Fruit fly (Drosophila melanogaster) whole organism, pupa: ENCODE results near the gene TwdlC.
A peak's percentile ranks its signal among the peaks of the same experiment; 100 is the strongest.

Experiments
- CG10348 ChIP-seq: fragments of 200-800 bp; sonication (Bioruptor generic); IDR thresholded peaks from 2 replicates; pipeline ENCODE4 v1.3.6; 2022; ENCODE audit warnings: missing biosample characterization, missing genetic modification characterization
- CG12605 ChIP-seq: fragments of 200-800 bp; sonication (Bioruptor generic); IDR thresholded peaks from 2 replicates; pipeline ENCODE4 v1.3.6; 2022; ENCODE audit warnings: missing biosample characterization, missing genetic modification characterization
- CG13204 ChIP-seq: fragments of 200-800 bp; sonication (Bioruptor generic); optimal IDR thresholded peaks from 2 replicates; lab custom pipeline; 2018; ENCODE audit warnings: missing biosample characterization, mild to moderate bottlenecking, missing genetic modification characterization, moderate library complexity
- CG14655 ChIP-seq: fragments of 200-800 bp; sonication (Bioruptor generic); optimal IDR thresholded peaks from 3 replicates; lab custom pipeline; 2017; ENCODE audit warnings: mild to moderate bottlenecking, missing biosample characterization, missing genetic modification reagents, missing genetic modification characterization
- CG15710 ChIP-seq: fragments of 200-800 bp; sonication (Bioruptor generic); optimal IDR thresholded peaks from 2 replicates; lab custom pipeline; 2018; ENCODE audit warnings: missing biosample characterization, mild to moderate bottlenecking, missing genetic modification characterization, moderate library complexity
- CG17806 ChIP-seq: fragments of 200-800 bp; sonication (Bioruptor generic); optimal IDR thresholded peaks from 2 replicates; lab custom pipeline; 2018; ENCODE audit warnings: missing biosample characterization, mild to moderate bottlenecking, missing genetic modification characterization, moderate library complexity
- CG32121 ChIP-seq: fragments of 200-800 bp; sonication (Bioruptor generic); IDR thresholded peaks from 2 replicates; pipeline ENCODE4 v1.3.6; 2022; ENCODE audit warnings: missing biosample characterization, missing genetic modification characterization
- CG34367 ChIP-seq: fragments of 200-800 bp; sonication (Bioruptor generic); optimal IDR thresholded peaks from 2 replicates; lab custom pipeline; 2018; ENCODE audit warnings: missing biosample characterization, mild to moderate bottlenecking, missing genetic modification characterization
- CG4496 ChIP-seq: fragments of 200-800 bp; sonication (Bioruptor generic); IDR thresholded peaks from 3 replicates; pipeline ENCODE4 v1.3.6; 2022; ENCODE audit warnings: missing biosample characterization, missing genetic modification characterization
- CG8159 ChIP-seq: fragments of 200-800 bp; sonication (Bioruptor generic); optimal IDR thresholded peaks from 3 replicates; lab custom pipeline; 2018; ENCODE audit warnings: missing biosample characterization, mild to moderate bottlenecking, missing genetic modification characterization, moderate library complexity
- CG8301 ChIP-seq: fragments of 200-800 bp; sonication (Bioruptor generic); optimal IDR thresholded peaks from 2 replicates; lab custom pipeline; 2018; ENCODE audit warnings: missing biosample characterization, mild to moderate bottlenecking, missing genetic modification characterization
- CG9948 ChIP-seq: fragments of 200-800 bp; sonication (Bioruptor generic); optimal IDR thresholded peaks from 2 replicates; lab custom pipeline; 2018; ENCODE audit warnings: missing biosample characterization, mild to moderate bottlenecking, missing genetic modification characterization, moderate library complexity
- D1 ChIP-seq: fragments of 200-800 bp; sonication (Bioruptor generic); optimal IDR thresholded peaks from 2 replicates; lab custom pipeline; 2018; ENCODE audit warnings: missing biosample characterization, mild to moderate bottlenecking, missing genetic modification characterization, moderate library complexity
- EcR ChIP-seq: fragments of 200-800 bp; sonication (Bioruptor generic); optimal IDR thresholded peaks from 3 replicates; lab custom pipeline; 2019; ENCODE audit warnings: missing biosample characterization, missing genetic modification characterization, mild to moderate bottlenecking, moderate library complexity, missing genetic modification reagents
- Ets98B ChIP-seq: fragments of 200-800 bp; sonication (Bioruptor generic); IDR thresholded peaks from 2 replicates; pipeline ENCODE4 v1.3.6; 2022; ENCODE audit warnings: missing biosample characterization, missing genetic modification characterization
- Pif1A ChIP-seq: fragments of 200-800 bp; sonication (Bioruptor generic); optimal IDR thresholded peaks from 3 replicates; lab custom pipeline; 2016; ENCODE audit warnings: missing biosample characterization, missing genetic modification characterization
- Pif1B ChIP-seq: fragments of 200-800 bp; sonication (Bioruptor generic); optimal IDR thresholded peaks from 3 replicates; lab custom pipeline; 2016; ENCODE audit warnings: missing biosample characterization, missing genetic modification characterization
- Snoo ChIP-seq: fragments of 200-800 bp; sonication (Bioruptor generic); optimal IDR thresholded peaks from 3 replicates; lab custom pipeline; 2017; ENCODE audit warnings: missing biosample characterization, mild to moderate bottlenecking, missing genetic modification characterization, inconsistent platforms
- fd96Ca ChIP-seq: fragments of 200-800 bp; sonication (Bioruptor generic); IDR thresholded peaks from 3 replicates; pipeline ENCODE4 v1.3.6; 2022; ENCODE audit warnings: missing biosample characterization, missing genetic modification characterization
- gl ChIP-seq: fragments of 200-800 bp; sonication (Bioruptor generic); optimal IDR thresholded peaks from 2 replicates; lab custom pipeline; 2018; ENCODE audit warnings: missing biosample characterization, mild to moderate bottlenecking, missing genetic modification characterization
- rn ChIP-seq: fragments of 200-800 bp; sonication (Bioruptor generic); IDR thresholded peaks from 2 replicates; pipeline ENCODE4 v1.3.6; 2022; ENCODE audit warnings: missing biosample characterization, missing genetic modification characterization

Gene TwdlC

dm6 chr3R:26958314-26958979 is 36.2 kb upstream of the TwdlC start, which contains the start of gene CG6330:
TSS of gene CG6330 (minus strand) at chr3R:26958491.
- TF ChIP-seq CG8301 (tag; lab: Kevin White, UChicago) = no peak
- TF ChIP-seq CG14655 (GFP tag; lab: Kevin White, UChicago) = no peak
- TF ChIP-seq CG8159 (tag; lab: Kevin White, UChicago) = no peak
- TF ChIP-seq EcR (GFP tag; lab: Kevin White, UChicago) = no peak
- no peak for TF ChIP-seq CG34367 (tag; lab: Kevin White, UChicago)
- TF ChIP-seq CG4496 (GFP tag; lab: Robert Waterston, UW) = no peak
- TF ChIP-seq CG10348 (GFP tag; lab: Robert Waterston, UW) = no peak
- no peak for TF ChIP-seq gl (tag; lab: Kevin White, UChicago)
- TF ChIP-seq Pif1A = no peak
- TF ChIP-seq rn (GFP tag; lab: Robert Waterston, UW) = no peak
- no peak for TF ChIP-seq Snoo (tag; lab: Kevin White, UChicago)
- no peak for TF ChIP-seq Ets98B (GFP tag; lab: Robert Waterston, UW)
- no peak for TF ChIP-seq CG13204 (GFP tag; lab: Kevin White, UChicago)
- no peak for TF ChIP-seq fd96Ca (GFP tag; lab: Robert Waterston, UW)
- TF ChIP-seq CG12605 (GFP tag; lab: Robert Waterston, UW) = no peak
- no peak for TF ChIP-seq CG17806 (tag; lab: Kevin White, UChicago)
- no peak for TF ChIP-seq Pif1B (GFP tag; lab: Kevin White, UChicago)
- TF ChIP-seq, all 21 proteins: peak for 0

dm6 chr3R:26960496-26960895 is 34.1 kb upstream of the TwdlC start:
- TF ChIP-seq CG4496 (GFP tag; lab: Robert Waterston, UW) (0 out of 3 replicates have a peak, but pooled peaks have one; percentile 24), Ets98B (GFP tag; lab: Robert Waterston, UW) (no peak), EcR (GFP tag; lab: Kevin White, UChicago) (peak; percentile 68)
- TF ChIP-seq, all 21 proteins: peak for 2

dm6 chr3R:26963747-26964174 is 30.9 kb upstream of the TwdlC start:
- peak; percentile 62 for TF ChIP-seq CG34367 (tag; lab: Kevin White, UChicago)
- peak; percentile 54 for TF ChIP-seq gl (tag; lab: Kevin White, UChicago)
- TF ChIP-seq Pif1A = peak; percentile 80
- TF ChIP-seq rn (GFP tag; lab: Robert Waterston, UW) = 0 out of 2 replicates have a peak, but pooled peaks have one; percentile 6
- TF ChIP-seq fd96Ca (GFP tag; lab: Robert Waterston, UW) = peak; percentile 57; the same call in 2 of the 3 replicates
- TF ChIP-seq Snoo (tag; lab: Kevin White, UChicago) = peak; percentile 24
- TF ChIP-seq CG15710 (tag; lab: Kevin White, UChicago) = peak; percentile 64
- no peak for TF ChIP-seq CG10348 (GFP tag; lab: Robert Waterston, UW)
- TF ChIP-seq CG12605 (GFP tag; lab: Robert Waterston, UW) = no peak
- no peak for TF ChIP-seq CG13204 (GFP tag; lab: Kevin White, UChicago)
- TF ChIP-seq CG9948 (tag; lab: Kevin White, UChicago) = peak; percentile 74
- TF ChIP-seq CG8301 (tag; lab: Kevin White, UChicago) = peak; percentile 76
- TF ChIP-seq Ets98B (GFP tag; lab: Robert Waterston, UW) = peak; percentile 41
- no peak for TF ChIP-seq D1 (tag; lab: Kevin White, UChicago)
- TF ChIP-seq CG17806 (tag; lab: Kevin White, UChicago) = peak; percentile 89
- TF ChIP-seq CG8159 (tag; lab: Kevin White, UChicago) = peak; percentile 88
- peak; percentile 54 for TF ChIP-seq Pif1B (GFP tag; lab: Kevin White, UChicago)
- TF ChIP-seq CG32121 (GFP tag; lab: Robert Waterston, UW) = peak; percentile 62
- peak; percentile 73; the same call in 1 of the 3 replicates for TF ChIP-seq CG4496 (GFP tag; lab: Robert Waterston, UW)
- TF ChIP-seq CG14655 (GFP tag; lab: Kevin White, UChicago) = peak; percentile 64
- no peak for TF ChIP-seq EcR (GFP tag; lab: Kevin White, UChicago)
- TF ChIP-seq, all 21 proteins: peak for 16

- TF ChIP-seq CG14655 (GFP tag; lab: Kevin White, UChicago) = peak; percentile 28
- no peak for TF ChIP-seq CG15710 (tag; lab: Kevin White, UChicago)
- peak; percentile 8 for TF ChIP-seq CG8301 (tag; lab: Kevin White, UChicago)
- TF ChIP-seq CG10348 (GFP tag; lab: Robert Waterston, UW) = no peak
- no peak for TF ChIP-seq gl (tag; lab: Kevin White, UChicago)
- no peak for TF ChIP-seq Ets98B (GFP tag; lab: Robert Waterston, UW)
- TF ChIP-seq CG13204 (GFP tag; lab: Kevin White, UChicago) = no peak
- no peak for TF ChIP-seq CG17806 (tag; lab: Kevin White, UChicago)
- no peak for TF ChIP-seq D1 (tag; lab: Kevin White, UChicago)
- TF ChIP-seq CG34367 (tag; lab: Kevin White, UChicago) = no peak
- TF ChIP-seq fd96Ca (GFP tag; lab: Robert Waterston, UW) = no peak
- no peak for TF ChIP-seq CG9948 (tag; lab: Kevin White, UChicago)
- no peak for TF ChIP-seq CG8159 (tag; lab: Kevin White, UChicago)
- no peak for TF ChIP-seq Snoo (tag; lab: Kevin White, UChicago)
- no peak for TF ChIP-seq rn (GFP tag; lab: Robert Waterston, UW)
- no peak for TF ChIP-seq EcR (GFP tag; lab: Kevin White, UChicago)
These were observed 30.0 kb upstream of the TwdlC start, which contains the start of gene Tsp97E for dm6 chr3R:26964452-26965133. TSS of gene Tsp97E (minus strand) at chr3R:26964817.
